Fruit fly (Drosophila melanogaster): ENCODE measurements around the gene Acsf3.

The Acsf3 gene

DNA sequence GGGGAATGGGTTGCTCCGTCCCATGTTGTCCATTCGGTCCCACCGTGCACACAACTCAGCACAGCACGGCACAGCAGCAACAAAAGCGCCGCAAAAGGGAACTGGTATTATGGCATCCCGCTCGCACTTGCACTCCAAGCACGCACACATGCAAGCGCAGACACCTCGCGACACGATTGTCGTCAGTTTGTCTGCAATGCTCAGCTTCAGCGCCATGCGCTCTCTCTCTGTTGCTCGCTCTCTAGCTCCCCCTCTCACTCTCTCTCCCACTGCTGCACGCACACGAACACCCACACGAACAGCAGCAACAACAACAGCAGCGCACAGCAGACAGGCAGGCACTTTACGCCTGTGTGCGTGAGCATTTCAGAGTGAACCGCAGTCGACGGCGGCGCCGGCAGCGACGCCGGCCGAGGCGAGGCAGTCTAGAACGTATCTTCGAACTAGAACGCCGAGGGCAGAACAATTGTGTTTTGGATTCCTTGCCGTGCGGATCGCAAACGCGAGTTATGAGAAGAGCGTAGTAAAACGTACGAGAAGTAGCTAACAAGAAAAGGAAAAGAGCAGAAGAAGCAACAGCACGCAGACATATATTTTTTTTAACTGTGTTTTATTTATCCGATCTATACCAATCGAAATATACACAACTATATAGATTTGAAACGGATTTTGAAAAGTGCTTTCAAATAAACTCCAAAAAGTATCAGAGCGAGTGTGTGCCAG, 21.2 kb upstream of the Acsf3 start, which contains the start of gene brk (continued):
- TF ChIP-seq unc-4 (GFP tag; IDR thresholded peaks at IDR 0.05; ENCODE audit: partially characterized antibody), result peak; percentile 37; the same call in 1 of the 2 replicates
- peak; percentile 40 for TF ChIP-seq Drgx (GFP tag; IDR thresholded peaks at IDR 0.05)
- no peak for TF ChIP-seq gem (tag; optimal IDR thresholded peaks at IDR 0.05)
- no peak for TF ChIP-seq Ptx1 (GFP tag; IDR thresholded peaks at IDR 0.05)
- TF ChIP-seq CG1602 (GFP tag; optimal IDR thresholded peaks at IDR 0.05), result no peak
- no peak for TF ChIP-seq Opbp (GFP tag; IDR thresholded peaks at IDR 0.05; ENCODE audit: partially characterized antibody)
- peak; percentile 71 for TF ChIP-seq HmgD (GFP tag; optimal IDR thresholded peaks at IDR 0.05)
- TF ChIP-seq nmo (GFP tag; optimal IDR thresholded peaks at IDR 0.05), result no peak
- peak; percentile 97 for TF ChIP-seq crol (GFP tag; IDR thresholded peaks at IDR 0.05)
- no peak for TF ChIP-seq jumu (GFP tag; optimal IDR thresholded peaks at IDR 0.05)
- 0 out of 2 replicates have a peak, but pooled peaks have one; percentile 1 for TF ChIP-seq wdn (GFP tag; IDR thresholded peaks at IDR 0.05)
- TF ChIP-seq CG5953 (GFP tag; IDR thresholded peaks at IDR 0.05), result no peak
- no peak for TF ChIP-seq CG17361 (GFP tag; IDR thresholded peaks at IDR 0.05)
- no peak for TF ChIP-seq sc (optimal IDR thresholded peaks at IDR 0.05)
- TF ChIP-seq sc (GFP tag; optimal IDR thresholded peaks at IDR 0.05), result no peak
- TF ChIP-seq nau (GFP tag; optimal IDR thresholded peaks at IDR 0.05), result no peak
- TF ChIP-seq klu (GFP tag; IDR thresholded peaks at IDR 0.05), result 0 out of 2 replicates have a peak, but pooled peaks have one; percentile 36
- peak; percentile 28 for TF ChIP-seq sug (tag; optimal IDR thresholded peaks at IDR 0.05)
- TF ChIP-seq sd (tag; optimal IDR thresholded peaks at IDR 0.05), result peak; percentile 75
- peak; percentile 66 for TF ChIP-seq CG7987 (GFP tag; optimal IDR thresholded peaks at IDR 0.05)
- TF ChIP-seq zen2 (GFP tag; IDR thresholded peaks at IDR 0.05; ENCODE audit: partially characterized antibody), result 0 out of 3 replicates have a peak, but pooled peaks have one; percentile 36
- TF ChIP-seq bowl (GFP tag; IDR thresholded peaks at IDR 0.05), result no peak
- TF ChIP-seq gro (GFP tag; optimal IDR thresholded peaks at IDR 0.05), result peak; percentile 41
- TF ChIP-seq CG15479 (GFP tag; optimal IDR thresholded peaks at IDR 0.05), result peak; percentile 94
- peak; percentile 96 for TF ChIP-seq Trl (optimal IDR thresholded peaks at IDR 0.05)
- TF ChIP-seq Trl (GFP tag; optimal IDR thresholded peaks at IDR 0.05), result peak; percentile 25
- TF ChIP-seq CG16813 (GFP tag; IDR thresholded peaks at IDR 0.05; ENCODE audit: partially characterized antibody), result no peak
- no peak for TF ChIP-seq CG9437 (GFP tag; optimal IDR thresholded peaks at IDR 0.05)
- peak; percentile 100 for TF ChIP-seq Adf1 (GFP tag; IDR thresholded peaks at IDR 0.05)
- TF ChIP-seq dimm (GFP tag; IDR thresholded peaks at IDR 0.05), result no peak
- TF ChIP-seq BtbVII (GFP tag; optimal IDR thresholded peaks at IDR 0.05), result no peak
- TF ChIP-seq CG15514 (GFP tag; optimal IDR thresholded peaks at IDR 0.05), result no peak
- peak; percentile 99 for TF ChIP-seq chinmo (GFP tag; IDR thresholded peaks at IDR 0.05; ENCODE audit: partially characterized antibody)
- no peak for TF ChIP-seq Vsx1 (GFP tag; optimal IDR thresholded peaks at IDR 0.05)
- no peak for TF ChIP-seq pan (optimal IDR thresholded peaks at IDR 0.05)
- peak in 1 of 2 experiments; percentile 37 for TF ChIP-seq pan (GFP tag; optimal IDR thresholded peaks at IDR 0.05 in 1 of 2, IDR thresholded peaks at IDR 0.05 in 1 of 2)
- TF ChIP-seq CG8290 (GFP tag; optimal IDR thresholded peaks at IDR 0.05), result no peak
- peak in 1 of 2 experiments; percentile 40 for TF ChIP-seq CG8290 (tag; optimal IDR thresholded peaks at IDR 0.05)
- TF ChIP-seq abd-A (tag; optimal IDR thresholded peaks at IDR 0.05), result peak; percentile 67
- TF ChIP-seq ash1 (GFP tag; optimal IDR thresholded peaks at IDR 0.05), result no peak
- no peak for TF ChIP-seq CG7786 (GFP tag; optimal IDR thresholded peaks at IDR 0.05)
- peak; percentile 20 for TF ChIP-seq CG17829 (tag; optimal IDR thresholded peaks at IDR 0.05)
- TF ChIP-seq sna (GFP tag; IDR thresholded peaks at IDR 0.05; ENCODE audit: partially characterized antibody), result peak; percentile 50; the same call in 1 of the 2 replicates
- TF ChIP-seq CG34224 (GFP tag; IDR thresholded peaks at IDR 0.05; ENCODE audit: partially characterized antibody), result peak; percentile 53; the same call in 1 of the 3 replicates
- TF ChIP-seq HLH4C (GFP tag; IDR thresholded peaks at IDR 0.05; ENCODE audit: partially characterized antibody), result no peak
- no peak for TF ChIP-seq CG3838 (GFP tag; optimal IDR thresholded peaks at IDR 0.05)
- no peak for TF ChIP-seq Dad (GFP tag; optimal IDR thresholded peaks at IDR 0.05)
- peak; percentile 61 for TF ChIP-seq CG13287 (GFP tag; IDR thresholded peaks at IDR 0.05; ENCODE audit: partially characterized antibody)
- TF ChIP-seq slp2 (GFP tag; optimal IDR thresholded peaks at IDR 0.05), result no peak
